Worm (Caenorhabditis elegans): ENCODE results near the gene gst-2.

The gst-2 gene

ce11 chrIV:10170808-10171207 is 28.9 kb upstream of the gst-2 start:
- no peak for TF ChIP-seq attf-4 (tag; optimal IDR thresholded peaks at IDR 0.05)
- peak; percentile 92 for TF ChIP-seq ces-1 (GFP tag; optimal IDR thresholded peaks at IDR 0.05)
- peak; percentile 20 for TF ChIP-seq aha-1 (tag)
- TF ChIP-seq Y5F2A.4 (GFP tag; optimal IDR thresholded peaks at IDR 0.05), result no peak
- TF ChIP-seq pqm-1 (tag; optimal IDR thresholded peaks at IDR 0.05), result no peak
- TF ChIP-seq fkh-10 (GFP tag; optimal IDR thresholded peaks at IDR 0.05), result peak; percentile 79

- TF ChIP-seq lin-38 (GFP tag; IDR thresholded peaks at IDR 0.05), result peak; percentile 28; the same call in 1 of the 2 replicates
- no peak for TF ChIP-seq duxl-1 (tag; optimal IDR thresholded peaks at IDR 0.05; ENCODE audit: poor library complexity)
Measured at ce11 chrIV:10164086-10164485, 22.2 kb upstream of the gst-2 start.

- TF ChIP-seq lir-3 (tag; optimal IDR thresholded peaks at IDR 0.05) (no peak), daf-19 (GFP tag; conservative IDR thresholded peaks at IDR 0.05) (0 out of 2 replicates have a peak, but pooled peaks have one; percentile 13)
Measured at ce11 chrIV:10161706-10162105, 19.8 kb upstream of the gst-2 start, which contains the start of gene pps-1. TSS of gene pps-1 (plus strand) at chrIV:10162006.

ce11 chrIV:10157489-10158088 is 15.7 kb upstream of the gst-2 start, which contains the start of gene ttr-53:
TSS of gene ttr-53 (plus strand) at chrIV:10158038.
- TF ChIP-seq pha-4 (GFP tag; IDR thresholded peaks at IDR 0.05) (no peak), pha-4 (tag; optimal IDR thresholded peaks at IDR 0.05) (no peak), F44E2.7 (GFP tag; IDR thresholded peaks at IDR 0.05) (no peak), rbr-2 (tag; optimal IDR thresholded peaks at IDR 0.05) (no peak), tag-97 (GFP tag; IDR thresholded peaks at IDR 0.05) (no peak), attf-4 (tag; optimal IDR thresholded peaks at IDR 0.05) (no peak), dmd-6 (GFP tag; IDR thresholded peaks at IDR 0.05) (0 out of 2 replicates have a peak, but pooled peaks have one; percentile 11), nhr-102 (tag; optimal IDR thresholded peaks at IDR 0.05) (no peak), aha-1 (tag) (peak; percentile 30), skn-1 (tag; optimal IDR thresholded peaks at IDR 0.05) (no peak)

- no peak for TF ChIP-seq unc-62 (GFP tag; optimal IDR thresholded peaks at IDR 0.05 in 1 of 2)
- TF ChIP-seq unc-62 (tag; optimal IDR thresholded peaks at IDR 0.05), result no peak
- TF ChIP-seq snpc-1.2 (GFP tag; IDR thresholded peaks at IDR 0.05), result peak; percentile 63; the same call in 1 of the 2 replicates
- TF ChIP-seq zip-11 (GFP tag; IDR thresholded peaks at IDR 0.05), result no peak
Measured at ce11 chrIV:10157034-10157433, 15.2 kb upstream of the gst-2 start.

ce11 chrIV:10155475-10155874 is 13.6 kb upstream of the gst-2 start, which contains the start of gene ttr-54:
TSS of gene ttr-54 (plus strand) at chrIV:10155775.
- no peak for TF ChIP-seq zip-11 (GFP tag; IDR thresholded peaks at IDR 0.05)
- TF ChIP-seq hlh-30 (tag; optimal IDR thresholded peaks at IDR 0.05; ENCODE audit: insufficient read depth), result peak; percentile 10

ce11 chrIV:10153479-10153878 is 11.6 kb upstream of the gst-2 start:
- TF ChIP-seq unc-62 (GFP tag; optimal IDR thresholded peaks at IDR 0.05 in 1 of 2), result peak in 1 of 2 experiments; percentile 95
- TF ChIP-seq unc-62 (tag; optimal IDR thresholded peaks at IDR 0.05), result no peak
- TF ChIP-seq attf-4 (tag; optimal IDR thresholded peaks at IDR 0.05), result no peak
- no peak for TF ChIP-seq set-16 (GFP tag; IDR thresholded peaks at IDR 0.05)

- TF ChIP-seq mdt-29 (GFP tag; IDR thresholded peaks at IDR 0.05), result no peak
- TF ChIP-seq tag-97 (GFP tag; IDR thresholded peaks at IDR 0.05), result no peak
- no peak for TF ChIP-seq F49E8.2 (tag; optimal IDR thresholded peaks at IDR 0.05; ENCODE audit: borderline replicate concordance)
- no peak for TF ChIP-seq egl-43 (GFP tag; IDR thresholded peaks at IDR 0.05)
- TF ChIP-seq nhr-6 (tag; optimal IDR thresholded peaks at IDR 0.05), result peak; percentile 28
- TF ChIP-seq zip-11 (GFP tag; IDR thresholded peaks at IDR 0.05), result no peak
- peak; percentile 39; the same call in 1 of the 2 replicates for TF ChIP-seq lin-38 (GFP tag; IDR thresholded peaks at IDR 0.05)
- peak; percentile 74 for TF ChIP-seq aha-1 (tag)
- no peak for TF ChIP-seq ceh-20 (GFP tag; IDR thresholded peaks at IDR 0.05)
- no peak for TF ChIP-seq gei-8 (GFP tag; optimal IDR thresholded peaks at IDR 0.05)
- no peak for TF ChIP-seq nhr-76 (tag; optimal IDR thresholded peaks at IDR 0.05)
- no peak for TF ChIP-seq nhr-77 (tag; optimal IDR thresholded peaks at IDR 0.05)
- no peak for TF ChIP-seq ZK337.2 (GFP tag; IDR thresholded peaks at IDR 0.05)
- no peak for TF ChIP-seq arid-1 (GFP tag; conservative IDR thresholded peaks at IDR 0.05)
- no peak for TF ChIP-seq nhr-42 (GFP tag; IDR thresholded peaks at IDR 0.05)
- no peak for TF ChIP-seq hmg-1.1 (GFP tag; IDR thresholded peaks at IDR 0.05)
- TF ChIP-seq duxl-1 (tag; optimal IDR thresholded peaks at IDR 0.05; ENCODE audit: poor library complexity), result no peak
Measured at ce11 chrIV:10151439-10151997, 9.7 kb upstream of the gst-2 start, which contains the start of gene copg-1. TSS of gene copg-1 (plus strand) at chrIV:10151947.

All from whole organism, L4 larva.